Worm (Caenorhabditis elegans) whole organism, L3 larva: ENCODE measurements around the gene tag-276.
A peak's percentile ranks its signal among the peaks of the same experiment; 100 is the strongest.

ENCODE experiments used
- R02D3.7 ChIP-seq: fragments of 150-350 bp; optimal IDR thresholded peaks from 2 replicates; lab custom pipeline; 2014; ENCODE audit warnings: missing biosample characterization, missing genetic modification characterization
- aly-2 ChIP-seq: fragments of 150-350 bp; optimal IDR thresholded peaks from 2 replicates; lab custom pipeline; 2014; ENCODE audit warnings: missing biosample characterization, missing genetic modification characterization
- ama-1 ChIP-seq: fragments of 150-350 bp; optimal IDR thresholded peaks from 2 replicates; lab custom pipeline; 2018
- ceh-82 ChIP-seq: fragments of 150-350 bp; optimal IDR thresholded peaks from 2 replicates; lab custom pipeline; 2014; ENCODE audit warnings: missing biosample characterization, missing genetic modification characterization
- ceh-9 ChIP-seq: sonication (generic microtip); optimal IDR thresholded peaks from 2 replicates; lab custom pipeline; 2018; ENCODE audit warnings: missing biosample characterization, missing genetic modification characterization
- egl-27 ChIP-seq: sonication (generic microtip); optimal IDR thresholded peaks from 4 replicates; lab custom pipeline; 2017; ENCODE audit warnings: missing biosample characterization, missing genetic modification reagents, missing genetic modification characterization
- elt-1 ChIP-seq: fragments of 150-350 bp; optimal IDR thresholded peaks from 2 replicates; lab custom pipeline; 2014; ENCODE audit warnings: missing biosample characterization, missing genetic modification characterization
- elt-2 ChIP-seq: sonication (generic microtip); optimal IDR thresholded peaks from 2 replicates; lab custom pipeline; 2016; ENCODE audit warnings: missing genetic modification reagents, mild to moderate bottlenecking, missing genetic modification characterization, missing compliant biosample characterization
- elt-3 ChIP-seq, 3 experiments: fragments of 150-350 bp in 1 of 3; sonication (generic microtip) in 2 of 3; optimal IDR thresholded peaks; 2 replicates in 2 of 3; 4 replicates in 1 of 3; lab custom pipeline; 2014 to 2017; ENCODE audit warnings: missing biosample characterization in 3 of 3, missing genetic modification characterization in 3 of 3
- eor-1 ChIP-seq, 2 experiments: fragments of 150-350 bp; optimal IDR thresholded peaks; 2 replicates each; lab custom pipeline; 2014 to 2018; ENCODE audit warnings: missing biosample characterization in 2 of 2, missing genetic modification characterization in 2 of 2
- fkh-10 ChIP-seq: sonication (generic microtip); optimal IDR thresholded peaks from 2 replicates; lab custom pipeline; 2017; ENCODE audit warnings: missing biosample characterization, missing genetic modification reagents, missing genetic modification characterization
- fkh-2 ChIP-seq: fragments of 150-350 bp; optimal IDR thresholded peaks from 2 replicates; lab custom pipeline; 2014; ENCODE audit warnings: missing biosample characterization, missing genetic modification reagents, missing genetic modification characterization
- fos-1 ChIP-seq: fragments of 150-350 bp; optimal IDR thresholded peaks from 2 replicates; lab custom pipeline; 2014; ENCODE audit warnings: missing biosample characterization, missing genetic modification characterization
- hmg-11 ChIP-seq: sonication (generic microtip); optimal IDR thresholded peaks from 2 replicates; lab custom pipeline; 2016; ENCODE audit warnings: missing genetic modification characterization, missing compliant biosample characterization
- jun-1 ChIP-seq: fragments of 150-350 bp; optimal IDR thresholded peaks from 2 replicates; lab custom pipeline; 2014; ENCODE audit warnings: missing biosample characterization, missing genetic modification reagents, missing genetic modification characterization
- lsy-12 ChIP-seq: sonication (generic microtip); optimal IDR thresholded peaks from 2 replicates; lab custom pipeline; 2016; ENCODE audit warnings: mild to moderate bottlenecking, missing genetic modification characterization, missing compliant biosample characterization
- mdl-1 ChIP-seq: fragments of 150-350 bp; optimal IDR thresholded peaks from 2 replicates; lab custom pipeline; 2014; ENCODE audit warnings: missing biosample characterization, missing genetic modification characterization
- nhr-11 ChIP-seq: fragments of 150-350 bp; optimal IDR thresholded peaks from 2 replicates; lab custom pipeline; 2014; ENCODE audit warnings: missing biosample characterization, missing genetic modification characterization
- nhr-23 ChIP-seq: fragments of 150-350 bp; optimal IDR thresholded peaks from 2 replicates; lab custom pipeline; 2014; ENCODE audit warnings: missing biosample characterization, missing genetic modification reagents, missing genetic modification characterization
- nhr-237 ChIP-seq: fragments of 150-350 bp; optimal IDR thresholded peaks from 2 replicates; lab custom pipeline; 2014; ENCODE audit warnings: missing biosample characterization, missing genetic modification characterization
- nhr-28 ChIP-seq: fragments of 150-350 bp; optimal IDR thresholded peaks from 2 replicates; lab custom pipeline; 2014; ENCODE audit warnings: missing biosample characterization, missing genetic modification characterization
- nhr-76 ChIP-seq: fragments of 150-350 bp; sonication (generic microtip); optimal IDR thresholded peaks from 5 replicates; lab custom pipeline; 2014; ENCODE audit warnings: missing biosample characterization, missing genetic modification characterization
- pha-4 ChIP-seq: fragments of 150-350 bp; optimal IDR thresholded peaks from 2 replicates; lab custom pipeline; 2014; ENCODE audit warnings: missing biosample characterization, missing genetic modification reagents, missing genetic modification characterization
- pqm-1 ChIP-seq: fragments of 150-350 bp; optimal IDR thresholded peaks from 2 replicates; lab custom pipeline; 2017; ENCODE audit warnings: missing biosample characterization, missing genetic modification characterization, inconsistent platforms
- sea-2 ChIP-seq: fragments of 150-350 bp; sonication (generic microtip); optimal IDR thresholded peaks from 4 replicates; lab custom pipeline; 2014; ENCODE audit warnings: missing biosample characterization, missing genetic modification reagents, missing genetic modification characterization
- snpc-4 ChIP-seq: fragments of 150-350 bp; optimal IDR thresholded peaks from 2 replicates; lab custom pipeline; 2014; ENCODE audit warnings: missing biosample characterization, missing genetic modification characterization
- tbx-2 ChIP-seq: sonication (generic microtip); optimal IDR thresholded peaks from 2 replicates; lab custom pipeline; 2016; ENCODE audit warnings: mild to moderate bottlenecking, missing genetic modification characterization, missing compliant biosample characterization
- zag-1 ChIP-seq: fragments of 150-350 bp; optimal IDR thresholded peaks from 2 replicates; lab custom pipeline; 2014; ENCODE audit warnings: missing biosample characterization, missing genetic modification characterization
- ztf-4 ChIP-seq: fragments of 150-350 bp; optimal IDR thresholded peaks from 2 replicates; lab custom pipeline; 2014; ENCODE audit warnings: missing biosample characterization, missing genetic modification characterization

Gene tag-276

DNA sequence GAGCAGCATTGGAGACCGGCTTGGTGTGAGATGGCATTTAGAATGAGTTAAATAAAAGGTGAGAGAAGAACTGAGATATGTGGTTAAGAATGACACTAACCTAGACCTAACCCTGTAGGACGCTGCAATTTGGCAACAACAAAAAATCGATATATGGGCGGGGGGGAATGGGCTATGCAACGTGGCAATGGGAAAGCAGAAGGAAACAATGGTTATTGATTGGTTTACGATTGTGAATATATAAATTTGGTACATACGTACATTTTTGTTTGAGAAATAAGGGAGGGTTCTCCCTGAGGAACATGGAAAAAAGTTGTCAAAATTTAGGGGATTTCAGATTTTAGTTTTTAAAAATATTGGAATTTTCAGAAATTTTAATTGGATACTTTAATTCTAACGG is at the start of gene tag-276:
TSS of gene tag-276 (minus strand) at position 101 of the 400 bp plus-strand sequence.
- TF ChIP-seq sea-2 (GFP tag; lab: Kevin White, UChicago) (no peak), fkh-2 (tag; lab: Kevin White, UChicago) (no peak), jun-1 (tag; lab: Kevin White, UChicago) (no peak), nhr-237 (tag; lab: Kevin White, UChicago) (no peak)

ce11 chrII:12296591-12296990 is 47.6 kb upstream of the tag-276 start:
- TF ChIP-seq nhr-11 (tag; lab: Kevin White, UChicago), result no peak
- no peak for TF ChIP-seq nhr-237 (tag; lab: Kevin White, UChicago)
- no peak for TF ChIP-seq fos-1 (tag; lab: Kevin White, UChicago)
- no peak for TF ChIP-seq elt-3 (tag; optimal IDR thresholded peaks at IDR 0.05; lab: Kevin White, UChicago)
- TF ChIP-seq nhr-23, result no peak
- TF ChIP-seq snpc-4 (tag; lab: Kevin White, UChicago), result no peak
- TF ChIP-seq elt-1 (tag; lab: Kevin White, UChicago), result no peak
- TF ChIP-seq pha-4 (tag; lab: Kevin White, UChicago), result no peak

ce11 chrII:12289085-12289484 is 40.1 kb upstream of the tag-276 start, which contains the start of gene Y57A10A.31:
TSS of gene Y57A10A.31 (plus strand) at chrII:12289385.
- no peak for TF ChIP-seq nhr-11 (tag; lab: Kevin White, UChicago)
- TF ChIP-seq snpc-4 (tag; lab: Kevin White, UChicago), result no peak
- TF ChIP-seq nhr-28 (tag; lab: Kevin White, UChicago), result no peak
- TF ChIP-seq tbx-2 (tag; lab: Kevin White, UChicago), result no peak
- no peak for TF ChIP-seq eor-1 (tag; optimal IDR thresholded peaks at IDR 0.05; lab: Kevin White, UChicago)
- TF ChIP-seq egl-27 (tag; lab: Kevin White, UChicago), result no peak

ce11 chrII:12284045-12284444 is 35.1 kb upstream of the tag-276 start:
- TF ChIP-seq nhr-237 (tag; lab: Kevin White, UChicago), result no peak
- no peak for TF ChIP-seq elt-1 (tag; lab: Kevin White, UChicago)
- TF ChIP-seq ceh-9, result no peak
- TF ChIP-seq zag-1 (tag; lab: Kevin White, UChicago), result no peak
- no peak for TF ChIP-seq ama-1 (lab: Kevin White, UChicago)
- no peak for TF ChIP-seq sea-2 (GFP tag; lab: Kevin White, UChicago)
- TF ChIP-seq lsy-12 (tag; lab: Kevin White, UChicago), result no peak
- TF ChIP-seq, all 47 proteins: peak for 0

- TF ChIP-seq pqm-1 (tag; lab: Kevin White, UChicago) (no peak), nhr-237 (tag; lab: Kevin White, UChicago) (no peak), zag-1 (tag; lab: Kevin White, UChicago) (no peak), aly-2 (tag; lab: Kevin White, UChicago) (no peak), nhr-11 (tag; lab: Kevin White, UChicago) (no peak), R02D3.7 (tag; lab: Kevin White, UChicago) (no peak), fkh-2 (tag; lab: Kevin White, UChicago) (no peak), mdl-1 (tag; lab: Kevin White, UChicago) (no peak), hmg-11 (tag; lab: Kevin White, UChicago) (no peak), elt-2 (tag; lab: Kevin White, UChicago) (no peak), ztf-4 (tag; lab: Kevin White, UChicago) (no peak), eor-1 (tag; optimal IDR thresholded peaks at IDR 0.05; lab: Kevin White, UChicago) (no peak), nhr-76 (tag; lab: Kevin White, UChicago) (no peak), elt-1 (tag; lab: Kevin White, UChicago) (no peak)
- TF ChIP-seq, all 47 proteins: peak for 0
These were observed 31.4 kb upstream of the tag-276 start, which contains the start of gene ife-5 for ce11 chrII:12280360-12280759. TSS of gene ife-5 (plus strand) at chrII:12280660.

DNA sequence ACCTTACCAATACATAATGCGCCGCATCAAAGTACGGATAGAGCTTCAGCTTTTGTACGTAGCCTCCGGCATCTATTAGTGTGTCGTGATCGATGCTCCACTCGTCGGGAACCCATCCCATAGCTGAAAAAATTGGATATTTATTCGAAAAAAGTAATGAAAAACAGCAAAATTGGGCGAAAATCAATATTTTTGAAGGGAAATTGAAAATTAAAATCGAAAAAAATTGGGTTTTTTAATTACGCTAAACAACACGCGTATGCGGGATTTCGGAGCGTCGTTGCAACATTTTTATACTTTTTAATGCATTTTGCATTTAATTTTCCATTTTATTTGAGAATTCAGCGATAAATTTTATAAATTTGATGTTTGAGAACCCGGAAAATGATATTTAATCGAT is 30.3 kb upstream of the tag-276 start, which contains the start of the genes tric-1B.2 and Y57A10A.29:
TSS of gene tric-1B.2 (minus strand) at position 129 of the 400 bp plus-strand sequence.
TSS of gene Y57A10A.29 (plus strand) at position 303 of the 400 bp plus-strand sequence.
- TF ChIP-seq hmg-11 (tag; lab: Kevin White, UChicago) (peak; percentile 51), fkh-10 (no peak), ceh-82 (tag; lab: Kevin White, UChicago) (no peak), pha-4 (tag; lab: Kevin White, UChicago) (peak; percentile 7)
